Worm (Caenorhabditis elegans) whole organism, L4 larva: ENCODE measurements around the gene F28C1.3.

Source experiments
- F49E8.2 ChIP-seq: sonication (generic microtip); optimal IDR thresholded peaks from 2 replicates; lab custom pipeline; 2016; ENCODE audit warnings: missing compliant biosample characterization, mild to moderate bottlenecking, missing genetic modification characterization, borderline replicate concordance
- aha-1 ChIP-seq: fragments of 150-350 bp; peaks from one replicate; lab custom pipeline; 2014; ENCODE audit warnings: missing biosample characterization, missing genetic modification characterization
- ceh-20 ChIP-seq: fragments of 200-800 bp; sonication (Bioruptor generic); IDR thresholded peaks from 2 replicates; pipeline ENCODE4 v1.3.6; 2022; ENCODE audit warnings: missing genetic modification reagents, missing genetic modification characterization, missing compliant biosample characterization
- ceh-62 ChIP-seq: sonication (generic microtip); optimal IDR thresholded peaks from 2 replicates; lab custom pipeline; 2017; ENCODE audit warnings: missing biosample characterization, missing genetic modification characterization
- ceh-82 ChIP-seq: sonication (generic microtip); optimal IDR thresholded peaks from 2 replicates; lab custom pipeline; 2017; ENCODE audit warnings: missing biosample characterization, missing genetic modification characterization
- ces-1 ChIP-seq: fragments of 150-350 bp; sonication (generic microtip); optimal IDR thresholded peaks from 4 replicates; lab custom pipeline; 2014; ENCODE audit warnings: missing biosample characterization, missing genetic modification reagents, missing genetic modification characterization
- ctbp-1 ChIP-seq: fragments of 200-800 bp; sonication (Bioruptor generic); IDR thresholded peaks from 2 replicates; pipeline ENCODE4 v1.3.6; 2022; ENCODE audit warnings: missing genetic modification reagents, missing genetic modification characterization, missing compliant biosample characterization
- daf-16 ChIP-seq, 3 experiments: sonication (generic microtip); optimal IDR thresholded peaks; 2 replicates each; lab custom pipeline; 2016 to 2017; ENCODE audit warnings: missing genetic modification characterization in 3 of 3, missing genetic modification reagents in 3 of 3, mild to moderate bottlenecking in 2 of 3, missing compliant biosample characterization in 2 of 3, missing biosample characterization in 1 of 3, moderate library complexity in 1 of 3
- daf-19 ChIP-seq: fragments of 200-800 bp; sonication (Bioruptor generic); conservative IDR thresholded peaks from 2 replicates; pipeline ENCODE4 v1.3.6; 2022; ENCODE audit warnings: missing genetic modification characterization, missing compliant biosample characterization
- daf-8 ChIP-seq: fragments of 200-800 bp; sonication (Bioruptor generic); IDR thresholded peaks from 2 replicates; pipeline ENCODE4 v1.3.6; 2022; ENCODE audit warnings: missing genetic modification characterization, missing compliant biosample characterization
- dmd-8 ChIP-seq: fragments of 200-800 bp; sonication (Bioruptor generic); IDR thresholded peaks from 2 replicates; pipeline ENCODE4 v1.3.6; 2022; ENCODE audit warnings: missing genetic modification characterization, missing compliant biosample characterization
- duxl-1 ChIP-seq: sonication (generic microtip); optimal IDR thresholded peaks from 2 replicates; lab custom pipeline; 2016; ENCODE audit warnings: mild to moderate bottlenecking, missing genetic modification characterization, moderate library complexity, missing compliant biosample characterization; ENCODE audit not compliant: poor library complexity
- dve-1 ChIP-seq: sonication (generic microtip); optimal IDR thresholded peaks from 2 replicates; lab custom pipeline; 2017; ENCODE audit warnings: antibody characterized with exemption, mild to moderate bottlenecking, missing genetic modification characterization, missing compliant biosample characterization; ENCODE audit not compliant: insufficient read depth
- egl-43 ChIP-seq: fragments of 200-800 bp; sonication (Bioruptor generic); IDR thresholded peaks from 2 replicates; pipeline ENCODE4 v1.3.6; 2022; ENCODE audit warnings: missing genetic modification reagents, missing genetic modification characterization, missing compliant biosample characterization
- fkh-10 ChIP-seq: fragments of 150-350 bp; optimal IDR thresholded peaks from 2 replicates; lab custom pipeline; 2014; ENCODE audit warnings: missing biosample characterization, missing genetic modification reagents, missing genetic modification characterization
- hlh-11 ChIP-seq: fragments of 200-800 bp; sonication (Bioruptor generic); optimal IDR thresholded peaks from 2 replicates; lab custom pipeline; 2018; ENCODE audit warnings: mild to moderate bottlenecking, missing genetic modification characterization, missing compliant biosample characterization
- hlh-30 ChIP-seq: sonication (generic microtip); optimal IDR thresholded peaks from 2 replicates; lab custom pipeline; 2017; ENCODE audit warnings: antibody characterized with exemption, mild to moderate bottlenecking, missing genetic modification characterization, missing compliant biosample characterization; ENCODE audit not compliant: insufficient read depth
- hmg-1.1 ChIP-seq: fragments of 200-800 bp; sonication (Bioruptor generic); IDR thresholded peaks from 2 replicates; pipeline ENCODE4 v1.3.6; 2022; ENCODE audit warnings: missing genetic modification reagents, missing genetic modification characterization, missing compliant biosample characterization
- lim-7 ChIP-seq: fragments of 200-800 bp; sonication (Bioruptor generic); IDR thresholded peaks from 2 replicates; pipeline ENCODE4 v1.3.6; 2022; ENCODE audit warnings: missing genetic modification characterization, missing compliant biosample characterization
- lin-1 ChIP-seq: fragments of 200-800 bp; sonication (Bioruptor generic); IDR thresholded peaks from 2 replicates; pipeline ENCODE4 v1.3.6; 2022; ENCODE audit warnings: missing genetic modification reagents, missing genetic modification characterization, missing compliant biosample characterization
- lin-13 ChIP-seq: fragments of 150-350 bp; optimal IDR thresholded peaks from 2 replicates; lab custom pipeline; 2014; ENCODE audit warnings: missing biosample characterization, missing genetic modification reagents, missing genetic modification characterization
- lin-38 ChIP-seq: fragments of 200-800 bp; sonication (Bioruptor generic); IDR thresholded peaks from 2 replicates; pipeline ENCODE4 v1.3.6; 2022; ENCODE audit warnings: missing genetic modification reagents, missing genetic modification characterization, missing compliant biosample characterization
- lin-39 ChIP-seq: fragments of 150-350 bp; optimal IDR thresholded peaks from 2 replicates; lab custom pipeline; 2014; ENCODE audit warnings: missing biosample characterization, missing genetic modification reagents, missing genetic modification characterization
- lir-3 ChIP-seq: sonication (generic microtip); optimal IDR thresholded peaks from 2 replicates; lab custom pipeline; 2016; ENCODE audit warnings: mild to moderate bottlenecking, missing genetic modification characterization, missing compliant biosample characterization
- lsy-2 ChIP-seq, 2 experiments: fragments of 150-350 bp in 1 of 2; sonication (generic microtip) in 1 of 2; optimal IDR thresholded peaks; 2 replicates each; lab custom pipeline; 2014 to 2017; ENCODE audit warnings: missing biosample characterization in 2 of 2, missing genetic modification characterization in 2 of 2
- madf-5 ChIP-seq, 2 experiments: fragments of 200-800 bp; sonication (Bioruptor generic); IDR thresholded peaks; 2 replicates each; pipeline ENCODE4 v1.3.6; 2022; ENCODE audit warnings: missing compliant biosample characterization in 2 of 2, missing genetic modification characterization in 2 of 2
- madf-9 ChIP-seq: fragments of 200-800 bp; sonication (Bioruptor generic); conservative IDR thresholded peaks from 2 replicates; pipeline ENCODE4 v1.3.6; 2022; ENCODE audit warnings: missing genetic modification reagents, missing genetic modification characterization, missing compliant biosample characterization
- mdl-1 ChIP-seq, 2 experiments: fragments of 150-350 bp in 1 of 2; sonication (generic microtip) in 1 of 2; optimal IDR thresholded peaks; 2 replicates each; lab custom pipeline; 2014 to 2017; ENCODE audit warnings: missing biosample characterization in 2 of 2, missing genetic modification characterization in 2 of 2
- mep-1 ChIP-seq: fragments of 150-350 bp; sonication (generic microtip); optimal IDR thresholded peaks from 3 replicates; lab custom pipeline; 2014; ENCODE audit warnings: missing biosample characterization, missing genetic modification characterization
- mes-2 ChIP-seq: sonication (generic microtip); optimal IDR thresholded peaks from 2 replicates; lab custom pipeline; 2016; ENCODE audit warnings: missing genotype, mild to moderate bottlenecking, missing genetic modification characterization, missing compliant biosample characterization; ENCODE audit not compliant: poor library complexity, severe bottlenecking
- mxl-2 ChIP-seq: fragments of 200-800 bp; sonication (Bioruptor generic); conservative IDR thresholded peaks from 2 replicates; pipeline ENCODE4 v1.3.6; 2022; ENCODE audit warnings: missing genetic modification reagents, missing genetic modification characterization, missing compliant biosample characterization
- mxl-3 ChIP-seq: fragments of 200-800 bp; sonication (Bioruptor generic); optimal IDR thresholded peaks from 2 replicates; lab custom pipeline; 2018; ENCODE audit warnings: mild to moderate bottlenecking, missing genetic modification characterization, missing compliant biosample characterization
- nhr-10 ChIP-seq: fragments of 150-350 bp; optimal IDR thresholded peaks from 2 replicates; lab custom pipeline; 2014; ENCODE audit warnings: missing biosample characterization, missing genetic modification characterization
- nhr-237 ChIP-seq: sonication (generic microtip); optimal IDR thresholded peaks from 2 replicates; lab custom pipeline; 2017; ENCODE audit warnings: missing biosample characterization, missing genetic modification characterization
- nhr-41 ChIP-seq: fragments of 200-800 bp; sonication (Bioruptor generic); IDR thresholded peaks from 2 replicates; pipeline ENCODE4 v1.3.6; 2022; ENCODE audit warnings: missing genetic modification reagents, missing genetic modification characterization, missing compliant biosample characterization
- nhr-6 ChIP-seq: fragments of 150-350 bp; optimal IDR thresholded peaks from 2 replicates; lab custom pipeline; 2014; ENCODE audit warnings: missing biosample characterization, missing genetic modification characterization
- nhr-77 ChIP-seq: fragments of 150-350 bp; optimal IDR thresholded peaks from 2 replicates; lab custom pipeline; 2014; ENCODE audit warnings: missing biosample characterization, missing genetic modification characterization
- php-3 ChIP-seq: fragments of 200-800 bp; sonication (Bioruptor generic); IDR thresholded peaks from 2 replicates; pipeline ENCODE4 v1.3.6; 2022; ENCODE audit warnings: missing genetic modification reagents, missing genetic modification characterization, missing compliant biosample characterization
- saeg-2 ChIP-seq: fragments of 200-800 bp; sonication (Bioruptor generic); IDR thresholded peaks from 2 replicates; pipeline ENCODE4 v1.3.6; 2022; ENCODE audit warnings: missing genetic modification reagents, missing genetic modification characterization, missing compliant biosample characterization
- set-16 ChIP-seq: fragments of 200-800 bp; sonication (Bioruptor generic); IDR thresholded peaks from 2 replicates; pipeline ENCODE4 v1.3.6; 2022; ENCODE audit warnings: missing genetic modification reagents, missing genetic modification characterization, missing compliant biosample characterization
- snpc-1.2 ChIP-seq: fragments of 200-800 bp; sonication (Bioruptor generic); IDR thresholded peaks from 2 replicates; pipeline ENCODE4 v1.3.6; 2022; ENCODE audit warnings: missing genetic modification reagents, missing genetic modification characterization, missing compliant biosample characterization
- spr-3 ChIP-seq: fragments of 200-800 bp; sonication (Bioruptor generic); optimal IDR thresholded peaks from 2 replicates; lab custom pipeline; 2018; ENCODE audit warnings: mild to moderate bottlenecking, missing genetic modification characterization, missing compliant biosample characterization
- zag-1 ChIP-seq: fragments of 150-350 bp; optimal IDR thresholded peaks from 2 replicates; lab custom pipeline; 2014; ENCODE audit warnings: missing biosample characterization, missing genetic modification characterization
- ztf-7 ChIP-seq: fragments of 150-350 bp; optimal IDR thresholded peaks from 2 replicates; lab custom pipeline; 2014; ENCODE audit warnings: missing biosample characterization, missing genetic modification characterization

F28C1.3 gene

DNA sequence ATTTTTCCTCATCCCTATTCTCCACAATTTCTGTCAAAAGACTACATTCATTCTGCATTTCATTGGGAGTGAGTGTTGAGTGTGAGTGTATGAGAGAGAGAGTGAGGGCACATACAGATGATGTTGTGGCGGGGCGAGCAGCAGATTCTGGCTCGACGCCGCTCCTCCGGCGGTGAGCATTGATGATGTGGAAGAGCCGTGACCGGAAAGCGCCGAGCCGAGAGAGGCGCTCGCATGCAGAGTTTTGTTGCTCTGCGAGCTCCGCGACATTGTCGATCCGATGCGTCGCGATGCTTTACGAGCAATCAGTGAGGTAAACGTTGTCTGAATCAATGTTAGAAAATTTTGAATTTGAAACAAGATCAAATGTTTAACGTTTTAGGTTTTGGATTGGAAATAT, 12.8 kb upstream of the F28C1.3 start:
- TF ChIP-seq ces-1 (no peak), fkh-10 (no peak), egl-43 (GFP tag; lab: Robert Waterston, UW) (peak; percentile 42; the same call in 1 of the 2 replicates), nhr-10 (tag; lab: Kevin White, UChicago) (no peak), aha-1 (peak; percentile 27), lin-13 (GFP tag; lab: Kevin White, UChicago) (no peak), ctbp-1 (GFP tag; lab: Robert Waterston, UW) (0 out of 2 replicates have a peak, but pooled peaks have one; percentile 14), lin-1 (GFP tag; lab: Robert Waterston, UW) (no peak), set-16 (GFP tag; lab: Robert Waterston, UW) (peak; percentile 93), daf-8 (no peak), dmd-8 (0 out of 2 replicates have a peak, but pooled peaks have one; percentile 38)

DNA sequence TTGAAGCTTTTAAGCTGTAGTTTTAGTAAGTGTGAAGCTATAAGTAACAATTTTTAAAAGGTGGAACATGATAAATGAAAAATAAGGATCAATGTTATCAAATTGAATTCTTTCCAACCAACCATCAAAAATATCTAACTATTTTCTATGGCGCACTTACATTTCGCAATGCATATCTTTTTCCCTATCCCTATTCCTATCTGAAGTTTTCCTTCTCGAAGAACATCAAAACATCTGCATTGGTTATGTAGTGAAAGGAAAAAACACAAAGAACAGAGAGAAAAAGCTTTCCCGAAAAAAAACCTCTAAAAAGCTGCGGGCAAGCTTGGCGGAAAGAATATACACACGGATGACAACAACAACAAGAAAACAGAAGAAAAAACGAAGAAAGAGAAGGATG, 7.9 kb upstream of the F28C1.3 start:
- TF ChIP-seq hlh-11 = peak; percentile 1
- peak; percentile 25 for TF ChIP-seq mep-1 (tag; lab: Kevin White, UChicago)
- TF ChIP-seq ceh-62 (tag; lab: Kevin White, UChicago) = no peak
- peak; percentile 68 for TF ChIP-seq aha-1
- no peak for TF ChIP-seq mes-2 (tag; lab: Kevin White, UChicago)
- peak in 1 of 2 experiments; percentile 32 for TF ChIP-seq mdl-1 (tag; optimal IDR thresholded peaks at IDR 0.05; lab: Kevin White, UChicago)
- peak in 1 of 2 experiments; percentile 59 for TF ChIP-seq daf-16 (GFP tag; optimal IDR thresholded peaks at IDR 0.05; lab: Kevin White, UChicago)
- TF ChIP-seq daf-16 (tag; optimal IDR thresholded peaks at IDR 0.05; lab: Kevin White, UChicago) = no peak
- no peak for TF ChIP-seq ceh-82 (tag; lab: Kevin White, UChicago)
- peak; percentile 16 for TF ChIP-seq dve-1 (tag; lab: Kevin White, UChicago)
- peak in 1 of 2 experiments; percentile 36 for TF ChIP-seq lsy-2 (tag; optimal IDR thresholded peaks at IDR 0.05; lab: Kevin White, UChicago)
- TF ChIP-seq nhr-77 (tag; lab: Kevin White, UChicago) = no peak
- no peak for TF ChIP-seq ztf-7 (tag; lab: Kevin White, UChicago)

DNA sequence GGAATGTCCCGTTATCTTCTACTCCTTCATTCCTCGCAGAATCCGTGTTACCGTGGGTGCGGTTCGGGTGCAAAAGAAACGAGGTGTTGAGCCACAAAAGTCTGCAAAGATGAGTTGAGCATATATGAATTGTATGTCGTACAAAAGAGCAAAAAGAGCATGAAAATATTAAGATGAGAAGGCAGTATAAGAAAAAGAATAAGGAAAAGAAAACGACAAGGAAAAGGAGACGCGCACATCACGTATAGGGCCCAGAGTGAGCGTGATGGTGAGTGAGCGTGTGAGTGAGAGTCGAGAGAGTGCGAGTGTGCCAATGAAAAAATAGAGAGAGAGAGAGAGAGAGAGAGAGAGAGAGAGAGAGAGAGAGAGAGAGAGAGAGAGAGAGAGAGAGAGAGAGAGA, 5.6 kb upstream of the F28C1.3 start, which contains the start of gene egl-10:
Gene egl-10 (minus strand): TSS at position 101 of the 400 bp plus-strand sequence.
- TF ChIP-seq hlh-30 (tag; lab: Kevin White, UChicago) (peak; percentile 11), ceh-20 (GFP tag; lab: Robert Waterston, UW) (no peak), hmg-1.1 (GFP tag; lab: Robert Waterston, UW) (0 out of 2 replicates have a peak, but pooled peaks have one; percentile 21), nhr-237 (tag; lab: Kevin White, UChicago) (no peak), mes-2 (tag; lab: Kevin White, UChicago) (peak; percentile 50), set-16 (GFP tag; lab: Robert Waterston, UW) (no peak; the same call in 1 of the 2 replicates), daf-19 (no peak), mdl-1 (tag; optimal IDR thresholded peaks at IDR 0.05; lab: Kevin White, UChicago) (no peak), snpc-1.2 (no peak), saeg-2 (GFP tag; lab: Robert Waterston, UW) (no peak), mxl-3 (GFP tag; lab: Kevin White, UChicago) (no peak), nhr-6 (tag; lab: Kevin White, UChicago) (peak; percentile 11), ceh-62 (tag; lab: Kevin White, UChicago) (no peak), duxl-1 (tag; lab: Kevin White, UChicago) (no peak), dve-1 (tag; lab: Kevin White, UChicago) (peak; percentile 19)

DNA sequence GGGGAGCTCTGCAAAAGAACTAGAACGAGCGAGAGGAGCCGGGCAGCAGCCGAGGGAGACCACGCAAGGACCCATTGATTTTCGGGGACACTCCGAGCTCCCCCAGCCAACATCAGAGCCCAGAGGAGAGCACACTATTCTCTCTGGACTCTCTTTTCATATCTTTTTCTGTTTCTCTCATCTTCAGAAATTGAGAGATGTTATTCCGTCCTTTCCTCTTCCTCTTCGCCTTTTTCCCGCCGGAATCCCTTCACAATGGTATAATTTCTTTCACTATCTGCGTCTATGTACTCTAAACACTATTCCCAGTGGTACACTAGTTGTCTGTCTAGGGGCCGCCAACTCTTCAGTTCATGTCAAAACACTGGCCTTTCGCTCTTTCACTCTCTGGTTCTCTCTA, 3.1 kb upstream of the F28C1.3 start:
- TF ChIP-seq spr-3 (GFP tag; lab: Kevin White, UChicago) = no peak
- no peak for TF ChIP-seq F49E8.2 (tag; lab: Kevin White, UChicago)
- TF ChIP-seq madf-9 (GFP tag; lab: Robert Waterston, UW) = no peak
- no peak for TF ChIP-seq php-3 (GFP tag; lab: Robert Waterston, UW)
- no peak for TF ChIP-seq lin-39
- TF ChIP-seq lin-38 (GFP tag; lab: Robert Waterston, UW) = no peak
- TF ChIP-seq mdl-1 (tag; optimal IDR thresholded peaks at IDR 0.05; lab: Kevin White, UChicago) = peak in 1 of 2 experiments; percentile 68
- TF ChIP-seq lim-7 (GFP tag; lab: Robert Waterston, UW) = no peak
- TF ChIP-seq nhr-237 (tag; lab: Kevin White, UChicago) = no peak
- no peak for TF ChIP-seq nhr-77 (tag; lab: Kevin White, UChicago)
- no peak for TF ChIP-seq madf-5 (GFP tag; IDR thresholded peaks at IDR 0.05; lab: Robert Waterston, UW)
- TF ChIP-seq nhr-41 = no peak
- TF ChIP-seq saeg-2 (GFP tag; lab: Robert Waterston, UW) = 0 out of 2 replicates have a peak, but pooled peaks have one; percentile 27
- no peak for TF ChIP-seq lir-3 (tag; lab: Kevin White, UChicago)
- TF ChIP-seq aha-1 = no peak
- TF ChIP-seq zag-1 (tag; lab: Kevin White, UChicago) = peak; percentile 14
- no peak for TF ChIP-seq mxl-2 (GFP tag; lab: Robert Waterston, UW)
- peak; percentile 96 for TF ChIP-seq ctbp-1 (GFP tag; lab: Robert Waterston, UW)
